Fruit fly (Drosophila melanogaster) whole organism, embryonic: ENCODE results near the gene CG17249.

Experiments
- Asciz ChIP-seq: fragments of 200-800 bp; sonication (Bioruptor generic); optimal IDR thresholded peaks from 2 replicates; lab custom pipeline; 2017; ENCODE audit warnings: missing biosample characterization, mild to moderate bottlenecking, missing genetic modification characterization, missing genetic modification reagents
- BtbVII ChIP-seq: fragments of 200-800 bp; sonication (Bioruptor generic); optimal IDR thresholded peaks from 3 replicates; lab custom pipeline; 2017; ENCODE audit warnings: missing biosample characterization, mild to moderate bottlenecking, missing genetic modification characterization
- C15 ChIP-seq: fragments of 200-800 bp; sonication (Bioruptor generic); IDR thresholded peaks from 3 replicates; pipeline ENCODE4 v1.3.6; 2022; ENCODE audit warnings: missing biosample characterization, missing genetic modification characterization
- CG10147 ChIP-seq: fragments of 200-800 bp; sonication (Bioruptor generic); optimal IDR thresholded peaks from 2 replicates; lab custom pipeline; 2019; ENCODE audit warnings: missing biosample characterization, mild to moderate bottlenecking, missing genetic modification characterization, moderate library complexity
- CG10366 ChIP-seq: fragments of 200-800 bp; sonication (Bioruptor generic); IDR thresholded peaks from 2 replicates; pipeline ENCODE4 v1.3.6; 2022; ENCODE audit warnings: missing biosample characterization, missing genetic modification characterization
- CG11504 ChIP-seq: fragments of 200-800 bp; sonication (Bioruptor generic); optimal IDR thresholded peaks from 3 replicates; lab custom pipeline; 2019; ENCODE audit warnings: missing biosample characterization, mild to moderate bottlenecking, missing genetic modification characterization, moderate library complexity
- CG13287 ChIP-seq: fragments of 200-800 bp; sonication (Bioruptor generic); IDR thresholded peaks from 2 replicates; pipeline ENCODE4 v1.3.6; 2022; ENCODE audit warnings: missing biosample characterization, missing genetic modification characterization; ENCODE audit not compliant: partially characterized antibody
- CG13424 ChIP-seq: fragments of 200-800 bp; sonication (Bioruptor generic); optimal IDR thresholded peaks from 2 replicates; lab custom pipeline; 2019; ENCODE audit warnings: missing biosample characterization, mild to moderate bottlenecking, missing genetic modification characterization, moderate library complexity
- CG15514 ChIP-seq: fragments of 200-800 bp; sonication (Bioruptor generic); optimal IDR thresholded peaks from 3 replicates; lab custom pipeline; 2017; ENCODE audit warnings: missing biosample characterization, missing genetic modification characterization, mild to moderate bottlenecking, moderate library complexity, missing genetic modification reagents
- CG18764 ChIP-seq: fragments of 200-800 bp; sonication (Bioruptor generic); optimal IDR thresholded peaks from 3 replicates; lab custom pipeline; 2016; ENCODE audit warnings: missing biosample characterization, missing genetic modification characterization
- CG2678 ChIP-seq: fragments of 200-800 bp; sonication (Bioruptor generic); optimal IDR thresholded peaks from 3 replicates; lab custom pipeline; 2019; ENCODE audit warnings: missing biosample characterization, mild to moderate bottlenecking, missing genetic modification characterization, moderate library complexity
- CG32772 ChIP-seq: fragments of 200-800 bp; sonication (Bioruptor generic); IDR thresholded peaks from 2 replicates; pipeline ENCODE4 v1.3.6; 2022; ENCODE audit warnings: missing biosample characterization, missing genetic modification characterization
- CG4282 ChIP-seq: fragments of 200-800 bp; sonication (Bioruptor generic); optimal IDR thresholded peaks from 2 replicates; lab custom pipeline; 2016; ENCODE audit warnings: missing biosample characterization, missing genetic modification characterization
- CG43689 ChIP-seq: fragments of 200-800 bp; sonication (Bioruptor generic); IDR thresholded peaks from 2 replicates; pipeline ENCODE4 v1.3.6; 2022; ENCODE audit warnings: missing biosample characterization, missing genetic modification characterization
- CG4707 ChIP-seq: fragments of 200-800 bp; sonication (Bioruptor generic); optimal IDR thresholded peaks from 2 replicates; lab custom pipeline; 2018; ENCODE audit warnings: missing biosample characterization, mild to moderate bottlenecking, missing genetic modification characterization, moderate library complexity
- CG6813 ChIP-seq: fragments of 200-800 bp; sonication (Bioruptor generic); optimal IDR thresholded peaks from 2 replicates; lab custom pipeline; 2017; ENCODE audit warnings: missing biosample characterization, missing genetic modification characterization, mild to moderate bottlenecking, moderate library complexity, missing genetic modification reagents
- CG7357 ChIP-seq: fragments of 200-800 bp; sonication (Bioruptor generic); IDR thresholded peaks from 3 replicates; pipeline ENCODE4 v1.3.6; 2022; ENCODE audit warnings: missing biosample characterization, missing genetic modification characterization
- CG7786 ChIP-seq: fragments of 200-800 bp; sonication (Bioruptor generic); optimal IDR thresholded peaks from 2 replicates; lab custom pipeline; 2016; ENCODE audit warnings: missing biosample characterization, missing genetic modification characterization
- CG8478 ChIP-seq: fragments of >200 bp; optimal IDR thresholded peaks from 2 replicates; lab custom pipeline; 2018
- CG9727 ChIP-seq: fragments of 200-800 bp; sonication (Bioruptor generic); optimal IDR thresholded peaks from 3 replicates; lab custom pipeline; 2017; ENCODE audit warnings: missing biosample characterization, mild to moderate bottlenecking, missing genetic modification characterization
- CG9797 ChIP-seq: fragments of 200-800 bp; sonication (Bioruptor generic); optimal IDR thresholded peaks from 3 replicates; lab custom pipeline; 2018; ENCODE audit warnings: missing biosample characterization, mild to moderate bottlenecking, missing genetic modification characterization
- D ChIP-seq, 2 experiments: fragments of 200-800 bp in 1 of 2; fragments of >200 bp in 1 of 2; sonication (Bioruptor generic) in 1 of 2; optimal IDR thresholded peaks; 2 replicates in 1 of 2; 3 replicates in 1 of 2; lab custom pipeline; 2017; ENCODE audit warnings: mild to moderate bottlenecking in 1 of 2, missing biosample characterization in 1 of 2, missing genetic modification characterization in 1 of 2, missing genetic modification reagents in 1 of 2
- Dref ChIP-seq: fragments of 200-800 bp; sonication (Bioruptor generic); IDR thresholded peaks from 2 replicates; pipeline ENCODE4 v1.3.6; 2022; ENCODE audit warnings: missing biosample characterization, missing genetic modification characterization
- Ets65A ChIP-seq: fragments of 200-800 bp; sonication (Bioruptor generic); peaks from one replicate; lab custom pipeline; 2016; ENCODE audit warnings: missing biosample characterization, missing genetic modification characterization
- HHEX ChIP-seq: fragments of 200-800 bp; sonication (Bioruptor generic); optimal IDR thresholded peaks from 3 replicates; lab custom pipeline; 2017; ENCODE audit warnings: missing biosample characterization, mild to moderate bottlenecking, missing genetic modification characterization, missing genetic modification reagents
- HmgD ChIP-seq: fragments of 200-800 bp; sonication (Bioruptor generic); optimal IDR thresholded peaks from 3 replicates; lab custom pipeline; 2016; ENCODE audit warnings: missing biosample characterization, missing genetic modification characterization
- Hr39 ChIP-seq: fragments of >200 bp; optimal IDR thresholded peaks from 2 replicates; lab custom pipeline; 2017
- Hsf ChIP-seq: fragments of 200-800 bp; sonication (Bioruptor generic); optimal IDR thresholded peaks from 3 replicates; lab custom pipeline; 2016; ENCODE audit warnings: missing biosample characterization, missing genetic modification characterization
- Mes4 ChIP-seq: fragments of 200-800 bp; sonication (Bioruptor generic); optimal IDR thresholded peaks from 2 replicates; lab custom pipeline; 2016; ENCODE audit warnings: missing biosample characterization, missing genetic modification characterization
- Oli ChIP-seq: fragments of 200-800 bp; sonication (Bioruptor generic); optimal IDR thresholded peaks from 2 replicates; lab custom pipeline; 2018; ENCODE audit warnings: missing biosample characterization, mild to moderate bottlenecking, missing genetic modification characterization, moderate library complexity
- Six4 ChIP-seq: fragments of 200-800 bp; sonication (Bioruptor generic); optimal IDR thresholded peaks from 2 replicates; lab custom pipeline; 2016; ENCODE audit warnings: missing biosample characterization, missing genetic modification characterization
- Usf ChIP-seq: fragments of 200-800 bp; sonication (Bioruptor generic); optimal IDR thresholded peaks from 2 replicates; lab custom pipeline; 2017; ENCODE audit warnings: missing genotype, missing biosample characterization, missing genetic modification characterization
- ac ChIP-seq: fragments of 200-800 bp; sonication (Bioruptor generic); optimal IDR thresholded peaks from 3 replicates; lab custom pipeline; 2017; ENCODE audit warnings: missing biosample characterization, mild to moderate bottlenecking, missing genetic modification characterization
- ato ChIP-seq: fragments of 200-800 bp; sonication (Bioruptor generic); IDR thresholded peaks from 2 replicates; pipeline ENCODE4 v1.3.6; 2022; ENCODE audit warnings: missing biosample characterization, missing genetic modification characterization; ENCODE audit not compliant: partially characterized antibody
- bowl ChIP-seq: fragments of 200-800 bp; sonication (Bioruptor generic); IDR thresholded peaks from 2 replicates; pipeline ENCODE4 v1.3.6; 2022; ENCODE audit warnings: missing biosample characterization, missing genetic modification characterization
- chif ChIP-seq, 2 experiments: fragments of 200-800 bp; sonication (Bioruptor generic); optimal IDR thresholded peaks; 3 replicates each; lab custom pipeline; 2016; ENCODE audit warnings: missing biosample characterization in 2 of 2, missing genetic modification characterization in 2 of 2
- disco-r ChIP-seq: fragments of 200-800 bp; sonication (Bioruptor generic); optimal IDR thresholded peaks from 2 replicates; lab custom pipeline; 2016; ENCODE audit warnings: missing biosample characterization, missing genetic modification characterization
- eve ChIP-seq, 2 experiments: fragments of >200 bp; optimal IDR thresholded peaks; 2 replicates each; lab custom pipeline; 2017; ENCODE audit warnings: missing biosample characterization in 2 of 2, missing genetic modification characterization in 2 of 2
- exex ChIP-seq: fragments of 200-800 bp; sonication (Bioruptor generic); optimal IDR thresholded peaks from 4 replicates; lab custom pipeline; 2018; ENCODE audit warnings: missing biosample characterization, mild to moderate bottlenecking, missing genetic modification characterization, moderate library complexity
- gcm2 ChIP-seq: fragments of 200-800 bp; sonication (Bioruptor generic); optimal IDR thresholded peaks from 2 replicates; lab custom pipeline; 2016; ENCODE audit warnings: missing biosample characterization, missing genetic modification characterization
- h ChIP-seq: fragments of >200 bp; optimal IDR thresholded peaks from 2 replicates; lab custom pipeline; 2017
- lbe ChIP-seq: fragments of 200-800 bp; sonication (Bioruptor generic); optimal IDR thresholded peaks from 2 replicates; lab custom pipeline; 2016; ENCODE audit warnings: missing biosample characterization, mild to moderate bottlenecking, missing genetic modification characterization
- nom ChIP-seq: fragments of 200-800 bp; sonication (Bioruptor generic); optimal IDR thresholded peaks from 2 replicates; lab custom pipeline; 2017; ENCODE audit warnings: missing biosample characterization, missing genetic modification characterization, mild to moderate bottlenecking, moderate library complexity, missing genetic modification reagents
- org-1 ChIP-seq: fragments of 200-800 bp; sonication (Bioruptor generic); optimal IDR thresholded peaks from 2 replicates; lab custom pipeline; 2017; ENCODE audit warnings: missing biosample characterization, missing genetic modification characterization
- pzg ChIP-seq: fragments of 200-800 bp; sonication (Bioruptor generic); optimal IDR thresholded peaks from 3 replicates; lab custom pipeline; 2018; ENCODE audit warnings: missing biosample characterization, mild to moderate bottlenecking, missing genetic modification characterization, moderate library complexity
- shn ChIP-seq: fragments of 200-800 bp; sonication (Bioruptor generic); optimal IDR thresholded peaks from 3 replicates; lab custom pipeline; 2016; ENCODE audit warnings: missing biosample characterization, missing genetic modification characterization
- sob ChIP-seq: fragments of 200-800 bp; sonication (Bioruptor generic); IDR thresholded peaks from 2 replicates; pipeline ENCODE4 v1.3.6; 2022; ENCODE audit warnings: missing biosample characterization, missing genetic modification characterization
- tgo ChIP-seq: fragments of 200-800 bp; sonication (Bioruptor generic); IDR thresholded peaks from 3 replicates; pipeline ENCODE4 v1.3.6; 2022; ENCODE audit warnings: missing biosample characterization, missing genetic modification characterization
- tll ChIP-seq, 2 experiments: fragments of 200-800 bp in 1 of 2; fragments of >200 bp in 1 of 2; sonication (Bioruptor generic) in 1 of 2; optimal IDR thresholded peaks; 2 replicates each; lab custom pipeline; 2017 to 2019; ENCODE audit warnings: missing biosample characterization in 2 of 2, missing genetic modification characterization in 2 of 2, mild to moderate bottlenecking in 1 of 2, moderate library complexity in 1 of 2
- wor ChIP-seq: fragments of 200-800 bp; sonication (Bioruptor generic); IDR thresholded peaks from 2 replicates; pipeline ENCODE4 v1.3.6; 2022; ENCODE audit warnings: missing biosample characterization, missing genetic modification characterization
- yki ChIP-seq: fragments of >200 bp; optimal IDR thresholded peaks from 3 replicates; lab custom pipeline; 2018
- zfh1 ChIP-seq: fragments of 200-800 bp; sonication (Bioruptor generic); IDR thresholded peaks from 3 replicates; pipeline ENCODE4 v1.3.6; 2022; ENCODE audit warnings: missing biosample characterization, missing genetic modification characterization

Gene CG17249

dm6 chr3L:1609611-1610010 is 37.7 kb downstream of the CG17249 start (continued):
- TF ChIP-seq CG7357 (GFP tag; lab: Robert Waterston, UW) (0 out of 3 replicates have a peak, but pooled peaks have one; percentile 30), shn (GFP tag; lab: Kevin White, UChicago) (peak; percentile 1), HmgD (GFP tag; lab: Kevin White, UChicago) (no peak), CG15514 (peak; percentile 17), CG10366 (GFP tag; lab: Robert Waterston, UW) (peak; percentile 19; the same call in 1 of the 2 replicates), CG9797 (GFP tag; lab: Kevin White, UChicago) (no peak), tll (GFP tag; optimal IDR thresholded peaks at IDR 0.05; lab: Kevin White, UChicago) (no peak), h (no peak), BtbVII (GFP tag; lab: Kevin White, UChicago) (peak; percentile 52), Hr39 (lab: Kevin White, UChicago) (no peak), CG43689 (GFP tag; lab: Robert Waterston, UW) (no peak), lbe (no peak), Ets65A (GFP tag; lab: Kevin White, UChicago) (peak; percentile 94), bowl (GFP tag; lab: Robert Waterston, UW) (no peak), CG8478 (lab: Kevin White, UChicago) (no peak), CG6813 (no peak), ac (GFP tag; lab: Kevin White, UChicago) (no peak), CG13287 (GFP tag; lab: Robert Waterston, UW) (no peak), org-1 (GFP tag; lab: Kevin White, UChicago) (no peak), CG18764 (GFP tag; lab: Kevin White, UChicago) (no peak), pzg (GFP tag; lab: Kevin White, UChicago) (no peak), Dref (no peak), CG32772 (GFP tag; lab: Robert Waterston, UW) (no peak), wor (peak; percentile 26; the same call in 1 of the 2 replicates), CG9727 (GFP tag; lab: Kevin White, UChicago) (peak; percentile 55), zfh1 (GFP tag; lab: Robert Waterston, UW) (no peak), Six4 (no peak), Hsf (GFP tag; lab: Kevin White, UChicago) (peak; percentile 4), disco-r (GFP tag; lab: Kevin White, UChicago) (no peak), C15 (no peak), nom (GFP tag; lab: Kevin White, UChicago) (no peak), CG4282 (GFP tag; lab: Kevin White, UChicago) (no peak), Mes4 (GFP tag; lab: Kevin White, UChicago) (no peak), CG2678 (tag; lab: Kevin White, UChicago) (peak; percentile 72), tgo (GFP tag; lab: Robert Waterston, UW) (peak; percentile 41; the same call in 1 of the 3 replicates), sob (0 out of 2 replicates have a peak, but pooled peaks have one; percentile 43), CG13424 (tag; lab: Kevin White, UChicago) (peak; percentile 5), CG10147 (GFP tag; lab: Kevin White, UChicago) (peak; percentile 66), chif (GFP tag; optimal IDR thresholded peaks at IDR 0.05; lab: Kevin White, UChicago) (peak in 1 of 2 experiments; percentile 13), Usf (no peak), Asciz (GFP tag; lab: Kevin White, UChicago) (no peak), yki (no peak), CG11504 (peak; percentile 55), CG7786 (peak; percentile 29), exex (tag; lab: Kevin White, UChicago) (no peak), D (optimal IDR thresholded peaks at IDR 0.05; lab: Kevin White, UChicago) (no peak), D (GFP tag; optimal IDR thresholded peaks at IDR 0.05; lab: Kevin White, UChicago) (no peak), eve (GFP tag; optimal IDR thresholded peaks at IDR 0.05; lab: Kevin White, UChicago) (no peak), CG4707 (no peak), ato (GFP tag; lab: Robert Waterston, UW) (no peak), gcm2 (GFP tag; lab: Kevin White, UChicago) (no peak), HHEX (GFP tag; lab: Kevin White, UChicago) (peak; percentile 34), Oli (tag; lab: Kevin White, UChicago) (peak; percentile 41)
